Fruit fly (Drosophila melanogaster) whole organism, embryonic: ENCODE measurements around the gene Jupiter.
A peak's percentile ranks its signal among the peaks of the same experiment; 100 is the strongest.

ENCODE experiments used
- Abd-B ChIP-seq: fragments of 200-800 bp; sonication (Bioruptor generic); optimal IDR thresholded peaks from 2 replicates; lab custom pipeline; 2018; ENCODE audit warnings: missing biosample characterization, mild to moderate bottlenecking, missing genetic modification characterization, moderate library complexity
- Antp ChIP-seq: fragments of 200-800 bp; sonication (Bioruptor generic); optimal IDR thresholded peaks from 3 replicates; lab custom pipeline; 2016; ENCODE audit warnings: missing biosample characterization, missing genetic modification characterization
- Atf-2 ChIP-seq: fragments of 200-800 bp; sonication (Bioruptor generic); optimal IDR thresholded peaks from 2 replicates; lab custom pipeline; 2016; ENCODE audit warnings: missing biosample characterization, missing genetic modification characterization
- Blimp-1 ChIP-seq: fragments of 200-800 bp; sonication (Bioruptor generic); optimal IDR thresholded peaks from 3 replicates; lab custom pipeline; 2018; ENCODE audit warnings: missing biosample characterization, missing genetic modification characterization, mild to moderate bottlenecking, moderate library complexity, missing genetic modification reagents
- CG13624 ChIP-seq: fragments of 200-800 bp; sonication (Bioruptor generic); optimal IDR thresholded peaks from 2 replicates; lab custom pipeline; 2016; ENCODE audit warnings: missing biosample characterization, missing genetic modification characterization
- CG14441 ChIP-seq: fragments of 200-800 bp; sonication (Bioruptor generic); IDR thresholded peaks from 2 replicates; pipeline ENCODE4 v1.3.6; 2022; ENCODE audit warnings: missing biosample characterization, missing genetic modification characterization
- CG17361 ChIP-seq: fragments of 200-800 bp; sonication (Bioruptor generic); IDR thresholded peaks from 3 replicates; pipeline ENCODE4 v1.3.6; 2022; ENCODE audit warnings: missing biosample characterization, missing genetic modification characterization
- CG17568 ChIP-seq: fragments of 200-800 bp; sonication (Bioruptor generic); optimal IDR thresholded peaks from 2 replicates; lab custom pipeline; 2018; ENCODE audit warnings: missing biosample characterization, mild to moderate bottlenecking, missing genetic modification characterization, moderate library complexity
- CG30431 ChIP-seq: fragments of 200-800 bp; sonication (Bioruptor generic); optimal IDR thresholded peaks from 2 replicates; lab custom pipeline; 2017; ENCODE audit warnings: missing biosample characterization, missing genetic modification characterization
- CG3163 ChIP-seq: fragments of 200-800 bp; sonication (Bioruptor generic); optimal IDR thresholded peaks from 3 replicates; lab custom pipeline; 2016; ENCODE audit warnings: missing biosample characterization, missing genetic modification characterization
- CG3281 ChIP-seq: fragments of 200-800 bp; sonication (Bioruptor generic); optimal IDR thresholded peaks from 3 replicates; lab custom pipeline; 2017; ENCODE audit warnings: missing biosample characterization, mild to moderate bottlenecking, missing genetic modification characterization
- CG33557 ChIP-seq: fragments of 200-800 bp; sonication (Bioruptor generic); optimal IDR thresholded peaks from 2 replicates; lab custom pipeline; 2019; ENCODE audit warnings: missing biosample characterization, mild to moderate bottlenecking, missing genetic modification characterization, moderate library complexity
- CG34376 ChIP-seq: fragments of 200-800 bp; sonication (Bioruptor generic); optimal IDR thresholded peaks from 2 replicates; lab custom pipeline; 2018; ENCODE audit warnings: missing biosample characterization, mild to moderate bottlenecking, missing genetic modification characterization
- CG4707 ChIP-seq: fragments of 200-800 bp; sonication (Bioruptor generic); optimal IDR thresholded peaks from 2 replicates; lab custom pipeline; 2018; ENCODE audit warnings: missing biosample characterization, mild to moderate bottlenecking, missing genetic modification characterization, moderate library complexity
- CG7556 ChIP-seq: fragments of 200-800 bp; sonication (Bioruptor generic); optimal IDR thresholded peaks from 2 replicates; lab custom pipeline; 2017; ENCODE audit warnings: missing biosample characterization, mild to moderate bottlenecking, missing genetic modification characterization
- CG7963 ChIP-seq: fragments of 200-800 bp; sonication (Bioruptor generic); IDR thresholded peaks from 3 replicates; pipeline ENCODE4 v1.3.6; 2022; ENCODE audit warnings: missing biosample characterization, missing genetic modification characterization; ENCODE audit not compliant: partially characterized antibody
- CG9215 ChIP-seq: fragments of 200-800 bp; sonication (Bioruptor generic); IDR thresholded peaks from 2 replicates; pipeline ENCODE4 v1.3.6; 2022; ENCODE audit warnings: missing biosample characterization, missing genetic modification characterization
- CG9727 ChIP-seq: fragments of 200-800 bp; sonication (Bioruptor generic); optimal IDR thresholded peaks from 3 replicates; lab custom pipeline; 2017; ENCODE audit warnings: missing biosample characterization, mild to moderate bottlenecking, missing genetic modification characterization
- Camta ChIP-seq: fragments of 200-800 bp; sonication (Bioruptor generic); optimal IDR thresholded peaks from 2 replicates; lab custom pipeline; 2016; ENCODE audit warnings: missing biosample characterization, missing genetic modification characterization
- D19B ChIP-seq: fragments of 200-800 bp; sonication (Bioruptor generic); optimal IDR thresholded peaks from 2 replicates; lab custom pipeline; 2017; ENCODE audit warnings: missing biosample characterization, mild to moderate bottlenecking, missing genetic modification characterization
- Dref ChIP-seq: fragments of 200-800 bp; sonication (Bioruptor generic); IDR thresholded peaks from 2 replicates; pipeline ENCODE4 v1.3.6; 2022; ENCODE audit warnings: missing biosample characterization, missing genetic modification characterization
- ERR ChIP-seq: fragments of 200-800 bp; sonication (Bioruptor generic); optimal IDR thresholded peaks from 2 replicates; lab custom pipeline; 2016; ENCODE audit warnings: missing biosample characterization, missing genetic modification characterization
- Fer1 ChIP-seq: fragments of 200-800 bp; sonication (Bioruptor generic); optimal IDR thresholded peaks from 2 replicates; lab custom pipeline; 2017; ENCODE audit warnings: missing biosample characterization, mild to moderate bottlenecking, missing genetic modification characterization
- HLH3B ChIP-seq: fragments of 200-800 bp; sonication (Bioruptor generic); IDR thresholded peaks from 2 replicates; pipeline ENCODE4 v1.3.6; 2022; ENCODE audit warnings: missing biosample characterization, missing genetic modification characterization
- Jarid2 ChIP-seq: fragments of 200-800 bp; sonication (Bioruptor generic); optimal IDR thresholded peaks from 3 replicates; lab custom pipeline; 2017; ENCODE audit warnings: mild to moderate bottlenecking, missing biosample characterization, missing genetic modification reagents, missing genetic modification characterization
- NC2α ChIP-seq: fragments of 200-800 bp; sonication (Bioruptor generic); optimal IDR thresholded peaks from 2 replicates; lab custom pipeline; 2016; ENCODE audit warnings: missing biosample characterization, missing genetic modification characterization
- NFAT ChIP-seq: fragments of 200-800 bp; sonication (Bioruptor generic); IDR thresholded peaks from 2 replicates; pipeline ENCODE4 v1.3.6; 2022; ENCODE audit warnings: missing biosample characterization, missing genetic modification characterization
- Nf-YC ChIP-seq: fragments of 200-800 bp; optimal IDR thresholded peaks from 3 replicates; lab custom pipeline; 2019; ENCODE audit warnings: missing biosample characterization, mild to moderate bottlenecking, missing genetic modification characterization, moderate library complexity
- Poxn ChIP-seq: fragments of 200-800 bp; sonication (Bioruptor generic); IDR thresholded peaks from 2 replicates; pipeline ENCODE4 v1.3.6; 2022; ENCODE audit warnings: missing biosample characterization, missing genetic modification characterization
- Ravus ChIP-seq: fragments of 200-800 bp; sonication (Bioruptor generic); IDR thresholded peaks from 2 replicates; pipeline ENCODE4 v1.3.6; 2022; ENCODE audit warnings: missing biosample characterization, missing genetic modification characterization
- az2 ChIP-seq: fragments of 200-800 bp; sonication (Bioruptor generic); optimal IDR thresholded peaks from 3 replicates; lab custom pipeline; 2016; ENCODE audit warnings: missing biosample characterization, missing genetic modification characterization
- bcd ChIP-seq: fragments of 200-800 bp; sonication (Bioruptor generic); optimal IDR thresholded peaks from 2 replicates; lab custom pipeline; 2017; ENCODE audit warnings: missing biosample characterization, mild to moderate bottlenecking, missing genetic modification characterization
- crp ChIP-seq, 2 experiments: fragments of 200-800 bp; sonication (Bioruptor generic); optimal IDR thresholded peaks; 2 replicates in 1 of 2; 3 replicates in 1 of 2; lab custom pipeline; 2017; ENCODE audit warnings: missing biosample characterization in 2 of 2, missing genetic modification characterization in 2 of 2, mild to moderate bottlenecking in 1 of 2, moderate library complexity in 1 of 2
- dan ChIP-seq: fragments of 200-800 bp; sonication (Bioruptor generic); IDR thresholded peaks from 2 replicates; pipeline ENCODE4 v1.3.6; 2022; ENCODE audit warnings: missing biosample characterization, missing genetic modification characterization
- dmrt99B ChIP-seq: fragments of 200-800 bp; sonication (Bioruptor generic); optimal IDR thresholded peaks from 2 replicates; lab custom pipeline; 2018; ENCODE audit warnings: missing biosample characterization, mild to moderate bottlenecking, missing genetic modification characterization, moderate library complexity
- eve ChIP-seq, 2 experiments: fragments of >200 bp; optimal IDR thresholded peaks; 2 replicates each; lab custom pipeline; 2017; ENCODE audit warnings: missing biosample characterization in 2 of 2, missing genetic modification characterization in 2 of 2
- fd96Cb ChIP-seq: fragments of 200-800 bp; sonication (Bioruptor generic); optimal IDR thresholded peaks from 2 replicates; lab custom pipeline; 2018; ENCODE audit warnings: missing biosample characterization, mild to moderate bottlenecking, missing genetic modification characterization, moderate library complexity
- fru ChIP-seq: fragments of >200 bp; optimal IDR thresholded peaks from 2 replicates; lab custom pipeline; 2017
- gfzf ChIP-seq: fragments of 200-800 bp; sonication (Bioruptor generic); optimal IDR thresholded peaks from 2 replicates; lab custom pipeline; 2016; ENCODE audit warnings: missing biosample characterization, mild to moderate bottlenecking, missing genetic modification characterization, moderate library complexity
- gt ChIP-seq: fragments of 200-800 bp; sonication (Bioruptor generic); IDR thresholded peaks from 2 replicates; pipeline ENCODE4 v1.3.6; 2022; ENCODE audit warnings: missing biosample characterization, missing genetic modification characterization
- her ChIP-seq: fragments of 200-800 bp; sonication (Bioruptor generic); optimal IDR thresholded peaks from 2 replicates; lab custom pipeline; 2016; ENCODE audit warnings: missing biosample characterization, missing genetic modification characterization
- hth ChIP-seq: fragments of >200 bp; optimal IDR thresholded peaks from 2 replicates; lab custom pipeline; 2017; ENCODE audit warnings: inconsistent platforms
- jigr1 ChIP-seq: fragments of 200-800 bp; sonication (Bioruptor generic); IDR thresholded peaks from 3 replicates; pipeline ENCODE4 v1.3.6; 2022; ENCODE audit warnings: missing biosample characterization, missing genetic modification characterization
- kah ChIP-seq: fragments of 200-800 bp; sonication (Bioruptor generic); optimal IDR thresholded peaks from 2 replicates; lab custom pipeline; 2018; ENCODE audit warnings: missing biosample characterization, mild to moderate bottlenecking, missing genetic modification characterization
- lbe ChIP-seq: fragments of 200-800 bp; sonication (Bioruptor generic); optimal IDR thresholded peaks from 2 replicates; lab custom pipeline; 2016; ENCODE audit warnings: missing biosample characterization, mild to moderate bottlenecking, missing genetic modification characterization
- nmo ChIP-seq: fragments of 200-800 bp; sonication (Bioruptor generic); optimal IDR thresholded peaks from 2 replicates; lab custom pipeline; 2018; ENCODE audit warnings: missing biosample characterization, mild to moderate bottlenecking, missing genetic modification characterization, moderate library complexity
- nom ChIP-seq: fragments of 200-800 bp; sonication (Bioruptor generic); optimal IDR thresholded peaks from 2 replicates; lab custom pipeline; 2017; ENCODE audit warnings: missing biosample characterization, missing genetic modification characterization, mild to moderate bottlenecking, moderate library complexity, missing genetic modification reagents
- otp ChIP-seq: fragments of 200-800 bp; sonication (Bioruptor generic); IDR thresholded peaks from 3 replicates; pipeline ENCODE4, ENCODE4 v1.3.6; 2022; ENCODE audit warnings: missing biosample characterization, missing genetic modification characterization
- prd ChIP-seq, 3 experiments: fragments of >200 bp in 2 of 3; fragments of 200-800 bp in 1 of 3; sonication (Bioruptor generic) in 1 of 3; optimal IDR thresholded peaks in 2 of 3; IDR thresholded peaks in 1 of 3; 2 replicates in 2 of 3; 3 replicates in 1 of 3; pipeline versions ENCODE4 v1.3.6 to Lab custom; 2017 to 2022; ENCODE audit warnings: missing biosample characterization in 1 of 3, missing genetic modification characterization in 1 of 3
- ro ChIP-seq: fragments of 200-800 bp; sonication (Bioruptor generic); IDR thresholded peaks from 2 replicates; pipeline ENCODE4 v1.3.6; 2022; ENCODE audit warnings: missing biosample characterization, missing genetic modification characterization
- ssp ChIP-seq: fragments of 200-800 bp; sonication (Bioruptor generic); IDR thresholded peaks from 2 replicates; pipeline ENCODE4 v1.3.6; 2022; ENCODE audit warnings: missing biosample characterization, missing genetic modification characterization

Jupiter gene

dm6 chr3R:11557492-11557965, 62.2 kb downstream of the Jupiter start, which contains the start of gene CG10898 (continued):
- TF ChIP-seq ro (GFP tag; lab: Robert Waterston, UW) (0 out of 2 replicates have a peak, but pooled peaks have one; percentile 43), hth (lab: Kevin White, UChicago) (no peak), Jarid2 (GFP tag; lab: Kevin White, UChicago) (peak; percentile 43), prd (optimal IDR thresholded peaks at IDR 0.05; lab: Kevin White, UChicago) (no peak), prd (GFP tag; IDR thresholded peaks at IDR 0.05; lab: Robert Waterston, UW) (peak; percentile 89), D19B (GFP tag; lab: Kevin White, UChicago) (peak; percentile 43), eve (GFP tag; optimal IDR thresholded peaks at IDR 0.05; lab: Kevin White, UChicago) (no peak), lbe (GFP tag; lab: Kevin White, UChicago) (peak; percentile 36), NC2α (peak; percentile 56), CG9727 (peak; percentile 75), her (GFP tag; lab: Kevin White, UChicago) (peak; percentile 58), Atf-2 (GFP tag; lab: Kevin White, UChicago) (peak; percentile 81), CG17361 (GFP tag; lab: Robert Waterston, UW) (peak; percentile 81), Abd-B (GFP tag; lab: Kevin White, UChicago) (peak; percentile 84), CG30431 (GFP tag; lab: Kevin White, UChicago) (peak; percentile 61), Ravus (GFP tag; lab: Robert Waterston, UW) (no peak), CG17568 (GFP tag; lab: Kevin White, UChicago) (no peak), CG14441 (GFP tag; lab: Robert Waterston, UW) (peak; percentile 88), ssp (GFP tag; lab: Robert Waterston, UW) (peak; percentile 91), otp (GFP tag; lab: Robert Waterston, UW) (peak; percentile 88), Blimp-1 (GFP tag; lab: Kevin White, UChicago) (peak; percentile 86), CG3281 (GFP tag; lab: Kevin White, UChicago) (peak; percentile 76), CG3163 (peak; percentile 65), CG4707 (GFP tag; lab: Kevin White, UChicago) (peak; percentile 16), kah (no peak), gfzf (GFP tag; lab: Kevin White, UChicago) (peak; percentile 77), CG7556 (GFP tag; lab: Kevin White, UChicago) (peak; percentile 60), az2 (GFP tag; lab: Kevin White, UChicago) (peak; percentile 82), NFAT (GFP tag; lab: Robert Waterston, UW) (peak; percentile 84), CG34376 (GFP tag; lab: Kevin White, UChicago) (peak; percentile 26), dan (GFP tag; lab: Robert Waterston, UW) (no peak), CG9215 (GFP tag; lab: Robert Waterston, UW) (peak; percentile 76), crp (GFP tag; optimal IDR thresholded peaks at IDR 0.05; lab: Kevin White, UChicago) (peak in 1 of 2 experiments; percentile 60), CG7963 (GFP tag; lab: Robert Waterston, UW) (no peak), nom (GFP tag; lab: Kevin White, UChicago) (no peak), Camta (GFP tag; lab: Kevin White, UChicago) (peak; percentile 85), ERR (GFP tag; lab: Kevin White, UChicago) (peak; percentile 82), CG33557 (peak; percentile 40), Dref (GFP tag; lab: Robert Waterston, UW) (peak; percentile 50), fd96Cb (tag; lab: Kevin White, UChicago) (peak; percentile 74), Antp (GFP tag; lab: Kevin White, UChicago) (peak; percentile 88), bcd (GFP tag; lab: Kevin White, UChicago) (peak; percentile 81), nmo (peak; percentile 93), dmrt99B (tag; lab: Kevin White, UChicago) (peak; percentile 77), Fer1 (GFP tag; lab: Kevin White, UChicago) (peak; percentile 73), fru (lab: Kevin White, UChicago) (no peak), Poxn (peak; percentile 66), gt (GFP tag; lab: Robert Waterston, UW) (peak; percentile 70), CG13624 (GFP tag; lab: Kevin White, UChicago) (peak; percentile 87), jigr1 (GFP tag; lab: Robert Waterston, UW) (no peak), HLH3B (GFP tag; lab: Robert Waterston, UW) (peak; percentile 84), Nf-YC (tag; lab: Kevin White, UChicago) (peak; percentile 63)
